Worm (Caenorhabditis elegans) whole organism, L1 larva: ENCODE results near the gene sru-7.

Experiments used
- egl-13 ChIP-seq: sonication (generic microtip); optimal IDR thresholded peaks from 2 replicates; lab custom pipeline; 2016; ENCODE audit warnings: missing genotype, missing genetic modification reagents, missing genetic modification characterization, missing compliant biosample characterization
- egl-27 ChIP-seq, 2 experiments: fragments of 150-350 bp in 1 of 2; sonication (generic microtip); optimal IDR thresholded peaks; 3 replicates each; lab custom pipeline; 2017 to 2018; ENCODE audit warnings: missing biosample characterization in 2 of 2, missing genetic modification characterization in 2 of 2, missing genetic modification reagents in 2 of 2
- elt-3 ChIP-seq, 6 experiments: fragments of 150-350 bp in 1 of 6; sonication (generic microtip); optimal IDR thresholded peaks; 2 replicates each; lab custom pipeline; 2017 to 2018; ENCODE audit warnings: missing biosample characterization in 6 of 6, missing genetic modification characterization in 6 of 6, inconsistent platforms in 1 of 6
- fkh-10 ChIP-seq: sonication (generic microtip); optimal IDR thresholded peaks from 2 replicates; lab custom pipeline; 2017; ENCODE audit warnings: missing biosample characterization, missing genetic modification reagents, missing genetic modification characterization
- fos-1 ChIP-seq: fragments of 150-350 bp; optimal IDR thresholded peaks from 2 replicates; lab custom pipeline; 2014; ENCODE audit warnings: missing biosample characterization, missing genetic modification characterization
- lin-15B ChIP-seq: fragments of 150-350 bp; sonication (generic microtip); optimal IDR thresholded peaks from 3 replicates; lab custom pipeline; 2014; ENCODE audit warnings: missing biosample characterization, missing genetic modification characterization
- nhr-11 ChIP-seq: fragments of 150-350 bp; optimal IDR thresholded peaks from 2 replicates; lab custom pipeline; 2014; ENCODE audit warnings: missing biosample characterization, missing genetic modification characterization
- nhr-237 ChIP-seq: fragments of 150-350 bp; optimal IDR thresholded peaks from 2 replicates; lab custom pipeline; 2014; ENCODE audit warnings: missing biosample characterization, missing genetic modification characterization
- nhr-76 ChIP-seq: sonication (generic microtip); optimal IDR thresholded peaks from 2 replicates; lab custom pipeline; 2017; ENCODE audit warnings: missing biosample characterization, missing genetic modification characterization
- skn-1 ChIP-seq: fragments of 150-350 bp; optimal IDR thresholded peaks from 2 replicates; lab custom pipeline; 2014; ENCODE audit warnings: missing biosample characterization, missing genetic modification characterization
- sptf-1 ChIP-seq: fragments of 150-350 bp; optimal IDR thresholded peaks from 2 replicates; lab custom pipeline; 2014; ENCODE audit warnings: missing biosample characterization, missing genetic modification characterization
- zag-1 ChIP-seq: fragments of 150-350 bp; optimal IDR thresholded peaks from 2 replicates; lab custom pipeline; 2014; ENCODE audit warnings: missing biosample characterization, missing genetic modification characterization
- ztf-11 ChIP-seq, 2 experiments: sonication (generic microtip); optimal IDR thresholded peaks; 2 replicates each; lab custom pipeline; 2016 to 2017; ENCODE audit warnings: missing genetic modification characterization in 2 of 2, missing biosample characterization in 1 of 2, missing compliant biosample characterization in 1 of 2

DNA sequence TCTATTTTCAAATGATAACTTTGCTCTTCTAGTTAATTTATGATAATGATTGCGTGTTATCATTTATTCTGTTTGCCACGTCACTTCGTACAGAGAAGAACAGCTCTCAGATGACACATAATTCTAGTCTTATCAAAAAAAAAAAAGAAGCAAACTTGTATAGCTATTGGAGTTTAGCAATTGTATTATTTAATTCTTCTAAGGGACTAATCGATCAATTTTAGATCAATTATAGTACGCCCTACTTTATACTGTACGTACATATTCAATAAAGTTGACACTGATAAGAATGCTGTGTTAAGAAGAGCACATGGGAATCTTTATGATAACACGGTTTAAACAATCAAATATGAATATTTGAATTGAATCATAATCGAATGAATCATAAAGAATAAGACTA, 49.9 kb downstream of the sru-7 start:
- TF ChIP-seq nhr-76 (tag; lab: Kevin White, UChicago) (no peak), elt-3 (tag; optimal IDR thresholded peaks at IDR 0.05; lab: Kevin White, UChicago) (no peak), nhr-11 (tag; lab: Kevin White, UChicago) (no peak), fos-1 (tag; lab: Kevin White, UChicago) (no peak), sptf-1 (tag; lab: Kevin White, UChicago) (no peak), egl-13 (tag; lab: Kevin White, UChicago) (no peak), ztf-11 (tag; optimal IDR thresholded peaks at IDR 0.05; lab: Kevin White, UChicago) (no peak), nhr-237 (no peak), lin-15B (no peak), egl-27 (tag; optimal IDR thresholded peaks at IDR 0.05; lab: Kevin White, UChicago) (no peak), fkh-10 (GFP tag; lab: Kevin White, UChicago) (no peak), zag-1 (no peak), skn-1 (tag; lab: Kevin White, UChicago) (no peak)
